Worm (Caenorhabditis elegans) whole organism, young adult: ENCODE data around the gene klp-17.

Source experiments
- B0035.1 ChIP-seq: sonication (generic microtip); optimal IDR thresholded peaks from 2 replicates; lab custom pipeline; 2016; ENCODE audit warnings: missing genetic modification characterization, mild to moderate bottlenecking, missing compliant biosample characterization, missing genotype, missing genetic modification reagents
- B0336.3 ChIP-seq: fragments of 200-800 bp; sonication (Bioruptor generic); IDR thresholded peaks from 2 replicates; pipeline ENCODE4 v1.3.6; 2022; ENCODE audit warnings: missing genetic modification characterization, missing compliant biosample characterization
- C06A6.2 ChIP-seq: fragments of 200-800 bp; sonication (Bioruptor generic); conservative IDR thresholded peaks from 2 replicates; pipeline ENCODE4 v1.3.6; 2022; ENCODE audit warnings: missing genetic modification characterization, missing compliant biosample characterization
- D2030.7 ChIP-seq: fragments of 200-800 bp; sonication (Bioruptor generic); IDR thresholded peaks from 2 replicates; pipeline ENCODE4 v1.3.6; 2022; ENCODE audit warnings: missing genetic modification reagents, missing genetic modification characterization, missing compliant biosample characterization
- F10E7.11 ChIP-seq: sonication (generic microtip); optimal IDR thresholded peaks from 2 replicates; lab custom pipeline; 2017; ENCODE audit warnings: mild to moderate bottlenecking, missing genetic modification characterization, moderate library complexity, missing compliant biosample characterization
- F37B4.10 ChIP-seq: fragments of 200-800 bp; sonication (Bioruptor generic); IDR thresholded peaks from 2 replicates; pipeline ENCODE4 v1.3.6; 2022; ENCODE audit warnings: missing genetic modification characterization, missing compliant biosample characterization
- F52B5.7 ChIP-seq: sonication (generic microtip); optimal IDR thresholded peaks from 2 replicates; lab custom pipeline; 2016; ENCODE audit warnings: mild to moderate bottlenecking, missing genetic modification characterization, missing compliant biosample characterization
- F55B11.4 ChIP-seq: sonication (generic microtip); optimal IDR thresholded peaks from 2 replicates; lab custom pipeline; 2016; ENCODE audit warnings: missing compliant biosample characterization, missing genetic modification characterization, borderline replicate concordance; ENCODE audit not compliant: insufficient read depth
- F57A8.1 ChIP-seq: fragments of 200-800 bp; sonication (Bioruptor generic); optimal IDR thresholded peaks from 2 replicates; lab custom pipeline; 2018; ENCODE audit warnings: mild to moderate bottlenecking, missing genetic modification characterization, moderate library complexity, missing compliant biosample characterization
- F57C9.4 ChIP-seq: sonication (generic microtip); optimal IDR thresholded peaks from 2 replicates; lab custom pipeline; 2017; ENCODE audit warnings: mild to moderate bottlenecking, missing genetic modification characterization, missing compliant biosample characterization
- K12H6.12 ChIP-seq: fragments of 200-800 bp; sonication (Bioruptor generic); optimal IDR thresholded peaks from 2 replicates; lab custom pipeline; 2018; ENCODE audit warnings: mild to moderate bottlenecking, missing genetic modification characterization, missing compliant biosample characterization
- T07F8.4 ChIP-seq: sonication (generic microtip); optimal IDR thresholded peaks from 2 replicates; lab custom pipeline; 2016; ENCODE audit warnings: mild to moderate bottlenecking, missing genetic modification characterization, moderate library complexity, missing compliant biosample characterization
- Y67H2A.10 ChIP-seq: fragments of 200-800 bp; sonication (Bioruptor generic); conservative IDR thresholded peaks from 2 replicates; pipeline ENCODE4 v1.3.6; 2022; ENCODE audit warnings: missing genetic modification reagents, missing genetic modification characterization, missing compliant biosample characterization
- ZK185.1 ChIP-seq: sonication (generic microtip); optimal IDR thresholded peaks from 2 replicates; lab custom pipeline; 2016; ENCODE audit warnings: mild to moderate bottlenecking, missing genetic modification characterization, missing compliant biosample characterization; ENCODE audit not compliant: poor library complexity, severe bottlenecking
- aptf-2 ChIP-seq: fragments of 200-800 bp; sonication (Bioruptor generic); conservative IDR thresholded peaks from 2 replicates; pipeline ENCODE4 v1.3.6; 2022; ENCODE audit warnings: missing genetic modification reagents, missing genetic modification characterization, missing compliant biosample characterization
- attf-3 ChIP-seq: fragments of 200-800 bp; sonication (Bioruptor generic); conservative IDR thresholded peaks from 2 replicates; pipeline ENCODE4 v1.3.6; 2022; ENCODE audit warnings: missing genetic modification reagents, missing genetic modification characterization, missing compliant biosample characterization
- bed-2 ChIP-seq: fragments of 200-800 bp; sonication (Bioruptor generic); IDR thresholded peaks from 2 replicates; pipeline ENCODE4 v1.3.6; 2022; ENCODE audit warnings: missing genetic modification reagents, missing genetic modification characterization, missing compliant biosample characterization
- ceh-100 ChIP-seq: fragments of 200-800 bp; sonication (Bioruptor generic); IDR thresholded peaks from 2 replicates; pipeline ENCODE4 v1.3.6; 2022; ENCODE audit warnings: missing genetic modification reagents, missing genetic modification characterization, missing compliant biosample characterization
- efl-1 ChIP-seq: fragments of 150-350 bp; optimal IDR thresholded peaks from 2 replicates; lab custom pipeline; 2014; ENCODE audit warnings: missing biosample characterization, missing genetic modification reagents, missing genetic modification characterization
- egl-18 ChIP-seq: fragments of 200-800 bp; sonication (Bioruptor generic); IDR thresholded peaks from 2 replicates; pipeline ENCODE4 v1.3.6; 2022; ENCODE audit warnings: missing genetic modification reagents, missing genetic modification characterization, missing compliant biosample characterization
- egrh-3 ChIP-seq: fragments of 200-800 bp; sonication (Bioruptor generic); IDR thresholded peaks from 2 replicates; pipeline ENCODE4 v1.3.6; 2022; ENCODE audit warnings: missing genetic modification reagents, missing genetic modification characterization, missing compliant biosample characterization
- ekl-4 ChIP-seq: fragments of 200-800 bp; sonication (Bioruptor generic); IDR thresholded peaks from 2 replicates; pipeline ENCODE4 v1.3.6; 2022; ENCODE audit warnings: missing genetic modification reagents, missing genetic modification characterization, missing compliant biosample characterization
- hrde-1 ChIP-seq: sonication (generic microtip); optimal IDR thresholded peaks from 2 replicates; lab custom pipeline; 2016; ENCODE audit warnings: missing genetic modification characterization, mild to moderate bottlenecking, missing compliant biosample characterization, moderate library complexity, missing genotype, missing genetic modification reagents, borderline replicate concordance
- hsf-1 ChIP-seq: fragments of 200-800 bp; sonication (Bioruptor generic); IDR thresholded peaks from 2 replicates; pipeline ENCODE4 v1.3.6; 2022; ENCODE audit warnings: missing genetic modification reagents, missing genetic modification characterization, missing compliant biosample characterization
- let-526 ChIP-seq: fragments of 200-800 bp; sonication (Bioruptor generic); IDR thresholded peaks from 2 replicates; pipeline ENCODE4 v1.3.6; 2022; ENCODE audit warnings: missing genetic modification reagents, missing genetic modification characterization, missing compliant biosample characterization
- lin-35 ChIP-seq, 3 experiments: fragments of 150-350 bp in 2 of 3; sonication (generic microtip) in 1 of 3; optimal IDR thresholded peaks; 2 replicates each; lab custom pipeline; 2014 to 2018; ENCODE audit warnings: missing biosample characterization in 3 of 3, missing genetic modification characterization in 3 of 3, missing genetic modification reagents in 3 of 3
- lin-40 ChIP-seq: sonication (generic microtip); optimal IDR thresholded peaks from 2 replicates; lab custom pipeline; 2016; ENCODE audit warnings: missing genetic modification characterization, mild to moderate bottlenecking, missing compliant biosample characterization, missing genotype, missing genetic modification reagents
- lir-1 ChIP-seq: fragments of 200-800 bp; sonication (Bioruptor generic); conservative IDR thresholded peaks from 2 replicates; pipeline ENCODE4 v1.3.6; 2022; ENCODE audit warnings: missing genetic modification reagents, missing genetic modification characterization, missing compliant biosample characterization
- mcd-1 ChIP-seq: fragments of 200-800 bp; sonication (Bioruptor generic); IDR thresholded peaks from 2 replicates; pipeline ENCODE4 v1.3.6; 2022; ENCODE audit warnings: missing genetic modification reagents, missing genetic modification characterization, missing compliant biosample characterization
- mel-28 ChIP-seq: sonication (generic microtip); optimal IDR thresholded peaks from 2 replicates; lab custom pipeline; 2016; ENCODE audit warnings: borderline replicate concordance, mild to moderate bottlenecking, missing genetic modification characterization, missing compliant biosample characterization
- nfya-1 ChIP-seq: sonication (generic microtip); optimal IDR thresholded peaks from 2 replicates; lab custom pipeline; 2017; ENCODE audit warnings: antibody characterized with exemption, missing compliant biosample characterization, missing genetic modification characterization, borderline replicate concordance; ENCODE audit not compliant: insufficient read depth
- nfya-2 ChIP-seq: fragments of 200-800 bp; sonication (Bioruptor generic); IDR thresholded peaks from 2 replicates; pipeline ENCODE4 v1.3.6; 2022; ENCODE audit warnings: missing genetic modification reagents, missing genetic modification characterization, missing compliant biosample characterization
- nfyb-1 ChIP-seq: fragments of 200-800 bp; sonication (Bioruptor generic); IDR thresholded peaks from 2 replicates; pipeline ENCODE4 v1.3.6; 2022; ENCODE audit warnings: missing genetic modification reagents, missing genetic modification characterization, missing compliant biosample characterization
- nhr-27 ChIP-seq: fragments of 200-800 bp; sonication (Bioruptor generic); optimal IDR thresholded peaks from 2 replicates; lab custom pipeline; 2018; ENCODE audit warnings: mild to moderate bottlenecking, missing genetic modification characterization, moderate library complexity, missing compliant biosample characterization
- nhr-80 ChIP-seq: sonication (generic microtip); optimal IDR thresholded peaks from 2 replicates; lab custom pipeline; 2016; ENCODE audit warnings: missing genetic modification characterization, missing compliant biosample characterization
- pha-4 ChIP-seq: fragments of 150-350 bp; sonication (generic microtip); optimal IDR thresholded peaks from 2 replicates; lab custom pipeline; 2014; ENCODE audit warnings: missing biosample characterization, missing genetic modification reagents, missing genetic modification characterization
- rcor-1 ChIP-seq: fragments of 200-800 bp; sonication (Bioruptor generic); IDR thresholded peaks from 2 replicates; pipeline ENCODE4 v1.3.6; 2022; ENCODE audit warnings: missing genetic modification reagents, missing genetic modification characterization, missing compliant biosample characterization
- rec-8 ChIP-seq, 2 experiments: sonication (generic microtip); optimal IDR thresholded peaks; 2 replicates each; lab custom pipeline; 2016; ENCODE audit warnings: mild to moderate bottlenecking in 2 of 2, missing genetic modification characterization in 2 of 2, missing genetic modification reagents in 2 of 2, missing genotype in 2 of 2, missing biosample characterization in 1 of 2, missing compliant biosample characterization in 1 of 2, moderate library complexity in 1 of 2
- somi-1 ChIP-seq: fragments of 200-800 bp; sonication (Bioruptor generic); optimal IDR thresholded peaks from 2 replicates; lab custom pipeline; 2018; ENCODE audit warnings: mild to moderate bottlenecking, missing genetic modification characterization, missing compliant biosample characterization
- tbp1 ChIP-seq: fragments of 200-800 bp; sonication (Bioruptor generic); optimal IDR thresholded peaks from 2 replicates; lab custom pipeline; 2018; ENCODE audit warnings: mild to moderate bottlenecking, missing genetic modification characterization, missing compliant biosample characterization
- unc-130 ChIP-seq: sonication (generic microtip); optimal IDR thresholded peaks from 2 replicates; lab custom pipeline; 2016; ENCODE audit warnings: missing genetic modification reagents, missing genetic modification characterization, missing compliant biosample characterization
- zfh-2 ChIP-seq: fragments of 200-800 bp; sonication (Bioruptor generic); conservative IDR thresholded peaks from 2 replicates; pipeline ENCODE4 v1.3.6; 2022; ENCODE audit warnings: missing genetic modification reagents, missing genetic modification characterization, missing compliant biosample characterization
- zim-3 ChIP-seq: sonication (generic microtip); optimal IDR thresholded peaks from 2 replicates; lab custom pipeline; 2017; ENCODE audit warnings: mild to moderate bottlenecking, missing genetic modification characterization, moderate library complexity, missing compliant biosample characterization
- ztf-18 ChIP-seq: sonication (generic microtip); optimal IDR thresholded peaks from 2 replicates; lab custom pipeline; 2016; ENCODE audit warnings: missing genotype, mild to moderate bottlenecking, missing genetic modification characterization, missing compliant biosample characterization
- ztf-25 ChIP-seq: fragments of 200-800 bp; sonication (Bioruptor generic); IDR thresholded peaks from 2 replicates; pipeline ENCODE4 v1.3.6; 2022; ENCODE audit warnings: missing genetic modification reagents, missing genetic modification characterization, missing compliant biosample characterization
- ztf-26 ChIP-seq: sonication (generic microtip); optimal IDR thresholded peaks from 2 replicates; lab custom pipeline; 2017; ENCODE audit warnings: missing genetic modification characterization, missing compliant biosample characterization
- ztf-28 ChIP-seq: fragments of 200-800 bp; sonication (Bioruptor generic); IDR thresholded peaks from 2 replicates; pipeline ENCODE4 v1.3.6; 2022; ENCODE audit warnings: missing genetic modification reagents, missing genetic modification characterization, missing compliant biosample characterization

The klp-17 gene

ce11 chrII:11473525-11474181, 6.2 kb upstream of the klp-17 start, which contains the start of the genes metl-1 and W02B12.11 (continued):
- no peak for TF ChIP-seq F55B11.4 (tag; lab: Kevin White, UChicago)
- TF ChIP-seq hsf-1 (GFP tag; lab: Robert Waterston, UW) = peak; percentile 79
- peak; percentile 69 for TF ChIP-seq ZK185.1 (tag; lab: Kevin White, UChicago)
- peak in 1 of 2 experiments; percentile 28 for TF ChIP-seq rec-8 (tag; optimal IDR thresholded peaks at IDR 0.05; lab: Kevin White, UChicago)
- TF ChIP-seq F52B5.7 (tag; lab: Kevin White, UChicago) = no peak
- TF ChIP-seq pha-4 (tag; lab: Kevin White, UChicago) = no peak
- no peak for TF ChIP-seq nfya-1 (tag; lab: Kevin White, UChicago)
- no peak for TF ChIP-seq efl-1 (GFP tag; lab: Kevin White, UChicago)
- 0 out of 2 replicates have a peak, but pooled peaks have one; percentile 38 for TF ChIP-seq egl-18 (GFP tag; lab: Robert Waterston, UW)
- no peak for TF ChIP-seq mel-28 (tag; lab: Kevin White, UChicago)
- peak; percentile 9 for TF ChIP-seq B0035.1 (tag; lab: Kevin White, UChicago)
- TF ChIP-seq ztf-18 (tag; lab: Kevin White, UChicago) = peak; percentile 99
- no peak for TF ChIP-seq aptf-2 (GFP tag; lab: Robert Waterston, UW)
- no peak for TF ChIP-seq F57A8.1 (GFP tag; lab: Kevin White, UChicago)
- TF ChIP-seq mcd-1 (GFP tag; lab: Robert Waterston, UW) = peak; percentile 88
- peak; percentile 69; the same call in 1 of the 2 replicates for TF ChIP-seq zfh-2 (GFP tag; lab: Robert Waterston, UW)
- TF ChIP-seq nhr-80 = peak; percentile 55
- TF ChIP-seq zim-3 (tag; lab: Kevin White, UChicago) = no peak
- peak; percentile 23 for TF ChIP-seq K12H6.12
- peak; percentile 92 for TF ChIP-seq rcor-1 (GFP tag; lab: Robert Waterston, UW)
- TF ChIP-seq nfya-2 (GFP tag; lab: Robert Waterston, UW) = no peak
- TF ChIP-seq egrh-3 = no peak
- peak; percentile 50 for TF ChIP-seq somi-1 (GFP tag; lab: Kevin White, UChicago)
- peak; percentile 69 for TF ChIP-seq attf-3 (GFP tag; lab: Robert Waterston, UW)
- no peak for TF ChIP-seq ztf-25
- TF ChIP-seq lir-1 (GFP tag; lab: Robert Waterston, UW) = 0 out of 2 replicates have a peak, but pooled peaks have one; percentile 30
- TF ChIP-seq ztf-26 (tag; lab: Kevin White, UChicago) = peak; percentile 44
- no peak for TF ChIP-seq let-526 (GFP tag; lab: Robert Waterston, UW)
- TF ChIP-seq Y67H2A.10 (GFP tag; lab: Robert Waterston, UW) = no peak
- peak; percentile 76 for TF ChIP-seq ceh-100 (GFP tag; lab: Robert Waterston, UW)
- no peak for TF ChIP-seq F37B4.10 (GFP tag; lab: Robert Waterston, UW)
- no peak for TF ChIP-seq F10E7.11 (tag; lab: Kevin White, UChicago)
- peak; percentile 87 for TF ChIP-seq nfyb-1 (GFP tag; lab: Robert Waterston, UW)
- no peak for TF ChIP-seq hrde-1 (tag; lab: Kevin White, UChicago)
- no peak for TF ChIP-seq nhr-27
- TF ChIP-seq ekl-4 (GFP tag; lab: Robert Waterston, UW) = peak; percentile 92
- TF ChIP-seq B0336.3 = peak; percentile 85
- TF ChIP-seq ztf-28 = no peak
- peak; percentile 80 for TF ChIP-seq D2030.7
- peak; percentile 88 for TF ChIP-seq lin-40 (tag; lab: Kevin White, UChicago)
- peak; percentile 8 for TF ChIP-seq unc-130 (GFP tag; lab: Kevin White, UChicago)
- no peak for TF ChIP-seq F57C9.4 (tag; lab: Kevin White, UChicago)
- peak; percentile 69 for TF ChIP-seq C06A6.2 (GFP tag; lab: Robert Waterston, UW)
- peak in 2 of 3 experiments; percentile 53 to 82 for TF ChIP-seq lin-35 (GFP tag; optimal IDR thresholded peaks at IDR 0.05; lab: Kevin White, UChicago)
- TF ChIP-seq tbp1 (GFP tag; lab: Kevin White, UChicago) = peak; percentile 68
- TF ChIP-seq bed-2 (GFP tag; lab: Robert Waterston, UW) = no peak
- TF ChIP-seq T07F8.4 (tag; lab: Kevin White, UChicago) = no peak
